Fruit fly (Drosophila melanogaster): ENCODE measurements around the gene CG1494.

CG1494 gene

dm6 chrX:21338153-21338552 is 53.1 kb downstream of the CG1494 start:
- TF ChIP-seq Clk (GFP tag; optimal IDR thresholded peaks at IDR 0.05) (no peak), CG5204 (GFP tag; optimal IDR thresholded peaks at IDR 0.05) (no peak), CG14711 (tag; optimal IDR thresholded peaks at IDR 0.05) (no peak), CG33017 (tag; optimal IDR thresholded peaks at IDR 0.05) (no peak), bab1 (GFP tag; optimal IDR thresholded peaks at IDR 0.05) (no peak), Mnt (GFP tag; optimal IDR thresholded peaks at IDR 0.05) (no peak), CG11617 (GFP tag; optimal IDR thresholded peaks at IDR 0.05) (no peak), ovo (GFP tag; optimal IDR thresholded peaks at IDR 0.05) (peak; percentile 18), kay (GFP tag; ENCODE audit: borderline replicate concordance) (no peak)

- TF ChIP-seq Hr96 (GFP tag; optimal IDR thresholded peaks at IDR 0.05) (peak; percentile 87), tj (GFP tag; optimal IDR thresholded peaks at IDR 0.05) (peak; percentile 77), Mnt (GFP tag; optimal IDR thresholded peaks at IDR 0.05) (peak; percentile 88), toe (GFP tag; optimal IDR thresholded peaks at IDR 0.05) (peak; percentile 67), CG5204 (GFP tag; optimal IDR thresholded peaks at IDR 0.05) (peak; percentile 65), Clk (GFP tag; optimal IDR thresholded peaks at IDR 0.05) (peak; percentile 48), Crg-1 (GFP tag; optimal IDR thresholded peaks at IDR 0.05) (peak; percentile 70), cnc (optimal IDR thresholded peaks at IDR 0.05) (no peak), bab1 (GFP tag; optimal IDR thresholded peaks at IDR 0.05) (peak; percentile 87), cic (GFP tag; optimal IDR thresholded peaks at IDR 0.05) (peak; percentile 58), CG7045 (GFP tag; optimal IDR thresholded peaks at IDR 0.05) (peak; percentile 60), pad (GFP tag; optimal IDR thresholded peaks at IDR 0.05) (peak; percentile 74), ovo (GFP tag; optimal IDR thresholded peaks at IDR 0.05) (peak; percentile 87), kay (GFP tag; ENCODE audit: borderline replicate concordance) (no peak), CG1620 (GFP tag; optimal IDR thresholded peaks at IDR 0.05) (peak; percentile 85), CG33017 (tag; optimal IDR thresholded peaks at IDR 0.05) (peak; percentile 49), CG11617 (GFP tag; optimal IDR thresholded peaks at IDR 0.05) (peak; percentile 85), CG7101 (tag; optimal IDR thresholded peaks at IDR 0.05) (peak; percentile 82), CG12768 (GFP tag; optimal IDR thresholded peaks at IDR 0.05) (peak; percentile 58), CG14711 (tag; optimal IDR thresholded peaks at IDR 0.05) (peak; percentile 96)
Measured at dm6 chrX:21339476-21339931, 54.4 kb downstream of the CG1494 start, which contains the start of the genes tty and fliI. Gene tty (minus strand): TSS chrX:21339676. Gene fliI (plus strand): TSS chrX:21339741.
